Worm (Caenorhabditis elegans): ENCODE results near the gene mif-2.

DNA sequence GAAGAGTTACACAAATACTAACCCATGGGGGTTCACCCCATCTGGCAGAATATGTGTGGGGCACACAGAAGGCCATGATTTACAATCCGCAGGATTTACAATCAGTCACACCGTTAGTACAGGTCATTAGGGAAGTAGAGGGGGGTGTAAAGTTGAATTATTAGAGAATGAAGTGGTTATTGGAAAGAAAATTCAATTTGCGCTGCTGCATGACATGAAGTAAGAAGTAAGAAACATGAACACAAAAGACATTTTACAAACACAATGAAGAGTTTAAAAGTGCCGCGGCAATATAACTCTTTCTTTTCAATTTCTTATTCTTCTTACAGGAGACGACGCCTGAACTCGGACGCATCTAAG, 17.4 kb downstream of the mif-2 start:
- TF ChIP-seq him-1 (tag; optimal IDR thresholded peaks at IDR 0.05) (no peak), dao-5 (tag; optimal IDR thresholded peaks at IDR 0.05) (no peak)
